Worm (Caenorhabditis elegans): ENCODE results near the gene aexr-3.

DNA sequence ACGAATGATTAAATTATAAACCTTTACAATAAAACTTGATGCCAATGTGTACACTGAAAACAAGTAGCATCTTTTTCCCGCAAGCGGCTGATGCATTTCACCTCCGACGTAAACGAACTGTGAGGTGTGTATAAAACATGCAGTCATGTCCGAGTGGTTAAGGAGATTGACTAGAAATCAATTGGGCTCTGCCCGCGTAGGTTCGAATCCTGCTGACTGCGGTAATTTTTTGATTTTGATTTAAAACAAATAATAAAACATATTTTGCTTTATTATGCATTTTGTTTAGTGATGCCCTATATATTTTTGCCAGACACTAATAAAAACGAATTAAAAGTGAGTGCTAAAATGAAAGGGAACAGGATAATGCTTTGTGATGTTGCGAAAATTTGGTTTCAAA lies 10.5 kb upstream of the aexr-3 start:
- TF ChIP-seq nhr-77 (tag; optimal IDR thresholded peaks at IDR 0.05) (no peak), egl-27 (tag; optimal IDR thresholded peaks at IDR 0.05) (no peak), unc-55 (GFP tag; optimal IDR thresholded peaks at IDR 0.05) (peak; percentile 21)
